Worm (Caenorhabditis elegans) whole organism, midembryonic: ENCODE data around the gene frpr-15.

ENCODE experiments used
- T22C8.4 ChIP-seq: fragments of 200-800 bp; sonication (Bioruptor generic); IDR thresholded peaks from 2 replicates; pipeline ENCODE4 v1.3.6; 2022; ENCODE audit warnings: missing genetic modification characterization, missing compliant biosample characterization
- flt-1 ChIP-seq: fragments of 200-800 bp; sonication (Bioruptor generic); IDR thresholded peaks from 2 replicates; pipeline ENCODE4 v1.3.6; 2022; ENCODE audit warnings: missing genetic modification characterization, missing compliant biosample characterization
- klf-2 ChIP-seq: fragments of 200-800 bp; sonication (Bioruptor generic); conservative IDR thresholded peaks from 2 replicates; pipeline ENCODE4 v1.3.6; 2022; ENCODE audit warnings: missing genetic modification reagents, missing genetic modification characterization, missing compliant biosample characterization
- med-1 ChIP-seq: sonication (generic microtip); optimal IDR thresholded peaks from 2 replicates; lab custom pipeline; 2017; ENCODE audit warnings: missing genetic modification characterization, mild to moderate bottlenecking, missing compliant biosample characterization, antibody characterized with exemption, missing genetic modification reagents; ENCODE audit not compliant: insufficient read depth
- ref-1 ChIP-seq: fragments of 200-800 bp; sonication (Bioruptor generic); conservative IDR thresholded peaks from 2 replicates; pipeline ENCODE4 v1.3.6; 2022; ENCODE audit warnings: missing genetic modification reagents, missing genetic modification characterization, missing compliant biosample characterization
- ztf-23 ChIP-seq: fragments of 200-800 bp; sonication (Bioruptor generic); IDR thresholded peaks from 2 replicates; pipeline ENCODE4 v1.3.6; 2022; ENCODE audit warnings: missing genetic modification reagents, missing genetic modification characterization, missing compliant biosample characterization
- ztf-29 ChIP-seq: fragments of 200-800 bp; sonication (Bioruptor generic); IDR thresholded peaks from 2 replicates; pipeline ENCODE4 v1.3.6; 2022; ENCODE audit warnings: missing genetic modification reagents, missing genetic modification characterization, missing compliant biosample characterization

ce11 chrV:12718622-12719021, 38.7 kb downstream of the frpr-15 start, which contains the start of gene str-181:
- TF ChIP-seq klf-2 (GFP tag; lab: Robert Waterston, UW) (no peak), T22C8.4 (GFP tag; lab: Robert Waterston, UW) (no peak), flt-1 (GFP tag; lab: Robert Waterston, UW) (no peak), med-1 (GFP tag; lab: Kevin White, UChicago) (no peak), ztf-23 (GFP tag; lab: Robert Waterston, UW) (no peak), ref-1 (no peak), ztf-29 (GFP tag; lab: Robert Waterston, UW) (no peak)
